Fruit fly (Drosophila melanogaster) whole organism, larva: Measurements from ENCODE around the gene Cand1.
A peak's percentile ranks its signal among the peaks of the same experiment; 100 is the strongest.

Experiments
- noc ChIP-seq: fragments of 200-800 bp; sonication (Bioruptor generic); optimal IDR thresholded peaks from 3 replicates; lab custom pipeline; 2019; ENCODE audit warnings: missing biosample characterization, mild to moderate bottlenecking, missing genetic modification characterization, moderate library complexity

Gene Cand1

DNA sequence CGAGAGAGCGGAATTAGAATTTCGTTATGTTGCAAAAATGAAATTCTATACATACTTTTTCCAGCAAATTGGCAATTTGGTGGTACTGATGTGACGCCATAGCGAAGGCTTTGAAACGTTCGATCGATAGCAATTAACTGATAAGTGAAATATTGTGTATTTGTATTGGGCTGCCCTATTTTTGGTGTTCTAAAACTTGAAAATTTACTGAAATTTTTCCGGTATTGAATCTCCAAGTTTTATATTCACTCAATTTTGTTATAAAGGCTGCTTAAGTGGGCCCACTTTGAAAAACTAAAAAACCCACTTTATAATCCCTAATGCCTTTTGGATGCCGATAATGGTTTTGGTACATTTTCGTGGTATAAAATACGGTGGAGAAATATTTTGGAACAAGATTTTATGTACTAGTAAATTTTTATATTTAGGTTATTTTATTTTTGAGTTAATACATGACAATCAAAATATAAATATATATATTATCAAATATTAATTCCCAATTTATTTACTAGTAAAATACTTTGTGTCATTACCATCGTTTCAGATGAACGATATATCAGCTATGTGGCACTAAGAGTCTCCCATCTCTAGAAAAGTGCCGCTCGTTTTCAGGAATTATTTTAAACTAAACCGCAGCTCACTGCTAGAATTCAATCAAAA, at the start of gene Cand1, which contains the start of gene pim:
Gene Cand1 (minus strand): TSS at position 300 of the 660 bp plus-strand sequence.
Gene pim (plus strand): TSS at position 582 of the 660 bp plus-strand sequence.
- TF ChIP-seq noc (tag; lab: Kevin White, UChicago) = no peak

DNA sequence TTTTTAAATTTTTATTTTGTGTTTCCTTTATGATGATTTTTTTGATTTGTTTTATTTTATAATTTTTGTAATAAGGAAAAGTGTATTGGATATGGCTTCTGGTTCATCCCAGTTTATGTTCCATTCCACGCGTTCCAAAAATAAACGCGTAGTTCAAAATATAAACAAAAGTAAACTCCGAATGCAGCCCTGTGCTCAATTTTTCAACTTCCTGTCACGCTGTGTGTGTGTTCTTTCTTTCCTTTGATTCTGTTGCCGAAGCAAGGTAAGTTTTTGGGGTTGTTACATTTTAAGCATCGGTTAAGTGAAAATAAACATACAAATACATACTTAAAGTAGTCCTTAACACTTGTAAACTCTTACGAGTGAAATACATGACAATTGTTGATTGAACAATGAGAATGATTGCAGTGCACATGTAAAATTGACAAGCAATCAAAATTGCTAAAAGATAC, 45.6 kb upstream of the Cand1 start, which contains the start of the genes Ip259 and RpS27A:
Gene Ip259 (plus strand): TSS at position 231 of the 455 bp plus-strand sequence.
Gene RpS27A (plus strand): TSS at position 231 of the 455 bp plus-strand sequence.
- TF ChIP-seq noc (tag; lab: Kevin White, UChicago) = no peak

dm6 chr2L:10405008-10405654, 42.6 kb upstream of the Cand1 start, which contains the start of the genes CG17768, LSm-4 and Ir31a:
Gene CG17768 (minus strand): TSS chr2L:10405203.
Gene LSm-4 (minus strand): TSS chr2L:10405203.
Gene Ir31a (plus strand): TSS chr2L:10405565.
- no peak for TF ChIP-seq noc (tag; lab: Kevin White, UChicago)

DNA sequence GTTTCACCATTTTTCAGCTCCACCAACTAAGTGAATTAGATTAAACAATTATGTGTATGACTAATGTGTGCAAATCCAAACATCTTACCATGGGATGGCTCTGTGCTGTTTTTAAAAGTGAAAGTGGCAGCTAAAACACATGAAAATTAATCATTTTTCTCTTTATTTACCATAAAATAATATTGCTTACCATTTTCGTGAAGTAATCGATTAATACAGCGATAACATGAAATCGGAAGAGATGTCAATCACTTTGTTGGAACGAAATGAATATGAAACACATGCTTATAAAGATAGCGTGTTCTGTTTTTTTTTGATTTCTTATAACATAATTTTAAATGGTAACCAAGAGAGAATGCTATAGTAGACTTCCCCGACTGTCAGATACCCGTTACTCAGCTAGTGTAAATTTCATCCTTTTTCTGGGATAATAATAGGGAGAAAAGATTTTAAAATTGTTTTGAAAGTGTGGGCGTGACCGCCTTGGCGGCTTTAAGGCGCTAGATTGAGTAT, 41.4 kb upstream of the Cand1 start:
- TF ChIP-seq noc (tag; lab: Kevin White, UChicago) = no peak

DNA sequence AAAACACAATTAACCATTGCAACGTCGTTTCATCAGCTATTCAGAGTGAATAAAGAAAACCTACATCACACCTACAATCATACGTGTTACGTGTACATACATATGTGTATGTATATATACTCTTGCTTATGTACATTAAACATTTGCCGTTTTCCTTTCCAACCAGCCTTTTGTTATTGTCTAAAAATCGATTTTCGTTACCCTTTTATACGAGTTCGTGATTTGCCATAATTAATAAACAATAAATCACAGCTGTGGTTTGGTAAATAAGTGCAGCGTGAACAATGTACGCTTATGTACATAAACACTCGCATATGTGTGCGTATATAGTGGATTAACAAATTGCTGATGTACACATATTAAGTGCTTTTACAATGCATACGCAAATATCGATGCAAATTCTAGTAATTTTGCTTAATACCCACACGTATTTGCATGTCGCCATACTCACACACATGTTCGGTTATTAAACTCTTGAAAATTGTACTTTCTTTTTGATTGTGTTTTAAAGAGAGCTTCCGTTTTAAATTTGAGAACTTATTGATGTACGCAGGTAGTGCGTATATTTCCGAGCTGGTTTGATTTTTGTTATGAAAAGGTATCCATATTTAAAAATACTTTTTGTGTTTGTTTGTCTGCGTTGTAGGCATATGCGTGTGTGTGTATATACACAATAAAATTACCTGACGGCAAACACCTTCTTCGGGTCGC, 34.5 kb upstream of the Cand1 start:
- TF ChIP-seq noc (tag; lab: Kevin White, UChicago) = no peak

DNA sequence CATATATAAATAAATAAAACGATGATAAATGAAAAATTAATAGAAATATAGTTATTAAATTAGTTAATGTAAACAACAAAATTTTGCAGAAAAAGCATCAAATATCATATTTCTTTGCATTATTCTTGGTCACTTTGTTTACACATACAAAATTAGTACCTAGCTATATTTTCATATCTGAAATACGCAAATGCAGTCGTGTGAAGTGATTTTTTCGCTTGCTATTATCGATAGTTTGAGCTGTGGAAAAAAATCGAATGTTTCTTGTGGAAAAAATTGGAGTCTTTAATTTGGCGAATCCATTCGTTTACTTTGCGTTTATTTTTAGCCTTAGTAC, 33.9 kb upstream of the Cand1 start, which contains the start of gene Cnot4:
Gene Cnot4 (plus strand): TSS at position 229 of the 337 bp plus-strand sequence.
- TF ChIP-seq noc (tag; lab: Kevin White, UChicago) = no peak

dm6 chr2L:10395642-10396487, 33.4 kb upstream of the Cand1 start, which contains the start of gene Mdh1:
Gene Mdh1 (minus strand): TSS chr2L:10396332.
- no peak for TF ChIP-seq noc (tag; lab: Kevin White, UChicago)

DNA sequence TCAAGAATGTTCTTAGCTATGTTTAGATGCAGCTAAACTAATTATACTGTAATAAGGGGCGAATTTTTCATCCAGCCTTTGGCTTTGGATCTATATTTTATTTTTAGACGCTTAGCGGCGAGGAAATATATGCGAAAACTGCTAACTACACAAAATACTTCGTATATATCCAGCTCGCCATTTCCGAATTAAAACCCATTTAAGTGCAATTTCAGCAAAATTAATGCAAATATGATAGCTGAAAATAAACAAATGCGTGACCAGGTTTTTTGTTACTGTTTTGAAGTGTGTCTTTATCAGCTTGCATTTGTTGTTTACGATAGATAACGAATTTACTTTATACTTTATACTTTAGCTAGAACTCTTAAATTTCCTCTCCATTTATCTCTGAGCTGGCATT, 32.5 kb upstream of the Cand1 start:
- no peak for TF ChIP-seq noc (tag; lab: Kevin White, UChicago)

DNA sequence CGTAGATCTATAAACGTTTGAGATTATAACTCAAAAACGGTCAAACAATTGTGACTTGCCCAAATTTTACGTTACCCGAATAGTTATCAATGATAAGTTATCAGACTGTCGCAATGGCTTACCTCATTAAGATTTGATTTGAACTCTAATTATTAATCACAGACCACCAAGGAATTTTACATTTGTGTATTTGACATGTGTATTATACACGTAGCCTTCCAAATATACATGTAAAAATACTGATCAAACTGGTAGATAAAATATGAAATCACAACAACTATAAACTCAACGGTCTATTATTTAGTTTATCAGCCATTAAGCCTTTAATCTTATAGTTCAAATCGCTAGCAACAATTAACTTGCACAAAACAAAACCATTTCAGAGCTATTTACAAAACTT, 31.0 kb upstream of the Cand1 start:
- no peak for TF ChIP-seq noc (tag; lab: Kevin White, UChicago)

- TF ChIP-seq noc (tag; lab: Kevin White, UChicago) = peak; percentile 31
Measured at dm6 chr2L:10387869-10388726, 25.6 kb upstream of the Cand1 start, which contains the start of gene da. Gene da (plus strand): TSS chr2L:10388105.

- no peak for TF ChIP-seq noc (tag; lab: Kevin White, UChicago)
Measured at dm6 chr2L:10386824-10387223, 24.3 kb upstream of the Cand1 start.

DNA sequence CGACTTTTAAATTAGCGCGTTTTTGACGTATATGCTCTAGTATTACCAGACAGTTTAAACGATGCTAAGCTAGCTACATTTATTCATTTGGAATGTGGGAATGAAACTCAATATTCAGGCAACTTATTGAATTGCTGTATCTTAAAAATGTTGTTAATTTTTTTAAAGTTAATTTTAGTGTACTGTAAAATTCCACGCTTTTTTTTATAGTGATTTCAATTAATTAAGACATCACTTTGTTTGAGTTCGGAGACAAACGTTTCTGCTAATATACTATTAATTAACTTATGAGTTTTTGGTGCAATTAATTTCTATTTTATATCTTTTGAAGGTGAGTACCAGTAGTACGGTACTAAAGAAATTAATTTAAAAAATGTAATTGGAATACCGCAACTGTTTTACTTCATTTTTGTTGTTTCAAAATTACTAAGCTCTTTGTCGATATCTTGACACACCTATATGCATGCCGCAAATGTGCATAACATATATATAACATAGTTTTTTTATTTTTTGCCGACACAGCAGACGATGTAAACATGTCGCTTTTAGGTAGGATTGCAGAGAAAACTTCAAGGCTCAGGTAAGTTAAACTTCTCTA, 23.8 kb upstream of the Cand1 start, which contains the start of the genes Cdk1 and mRpS7:
Gene Cdk1 (minus strand): TSS at position 55 of the 598 bp plus-strand sequence.
Gene mRpS7 (plus strand): TSS at position 455 of the 598 bp plus-strand sequence.
- TF ChIP-seq noc (tag; lab: Kevin White, UChicago) = peak; percentile 53

- TF ChIP-seq noc (tag; lab: Kevin White, UChicago) = peak; percentile 97
Measured at dm6 chr2L:10381890-10382450, 19.5 kb upstream of the Cand1 start, which contains the start of gene CG5096. Gene CG5096 (plus strand): TSS chr2L:10382263.
